Worm (Caenorhabditis elegans) whole organism, mixed stage, embryonic: Measurements from ENCODE around the gene samt-1.
"Not testable (repeated sequence)": the region's sequence is repeated elsewhere in the genome, so short reads cannot be mapped to it uniquely, and the experiment has no call there.

ENCODE experiments used
- ces-1 ChIP-seq: fragments of 150-350 bp; optimal IDR thresholded peaks from 2 replicates; lab custom pipeline; 2014; ENCODE audit warnings: missing biosample characterization, missing genetic modification reagents, missing genetic modification characterization
- lin-13 ChIP-seq: fragments of 150-350 bp; optimal IDR thresholded peaks from 2 replicates; lab custom pipeline; 2014; ENCODE audit warnings: missing biosample characterization, missing genetic modification characterization
- lsy-2 ChIP-seq: fragments of 150-350 bp; optimal IDR thresholded peaks from 2 replicates; lab custom pipeline; 2014; ENCODE audit warnings: missing biosample characterization, missing genetic modification characterization
- nhr-28 ChIP-seq: fragments of 150-350 bp; optimal IDR thresholded peaks from 2 replicates; lab custom pipeline; 2014; ENCODE audit warnings: missing biosample characterization, missing genetic modification characterization
- pha-4 ChIP-seq: fragments of 150-350 bp; optimal IDR thresholded peaks from 2 replicates; lab custom pipeline; 2018; ENCODE audit warnings: missing biosample characterization, missing genetic modification reagents, missing genetic modification characterization
- unc-62 ChIP-seq: fragments of 150-350 bp; optimal IDR thresholded peaks from 2 replicates; lab custom pipeline; 2014; ENCODE audit warnings: missing biosample characterization, missing genetic modification reagents, missing genetic modification characterization

DNA sequence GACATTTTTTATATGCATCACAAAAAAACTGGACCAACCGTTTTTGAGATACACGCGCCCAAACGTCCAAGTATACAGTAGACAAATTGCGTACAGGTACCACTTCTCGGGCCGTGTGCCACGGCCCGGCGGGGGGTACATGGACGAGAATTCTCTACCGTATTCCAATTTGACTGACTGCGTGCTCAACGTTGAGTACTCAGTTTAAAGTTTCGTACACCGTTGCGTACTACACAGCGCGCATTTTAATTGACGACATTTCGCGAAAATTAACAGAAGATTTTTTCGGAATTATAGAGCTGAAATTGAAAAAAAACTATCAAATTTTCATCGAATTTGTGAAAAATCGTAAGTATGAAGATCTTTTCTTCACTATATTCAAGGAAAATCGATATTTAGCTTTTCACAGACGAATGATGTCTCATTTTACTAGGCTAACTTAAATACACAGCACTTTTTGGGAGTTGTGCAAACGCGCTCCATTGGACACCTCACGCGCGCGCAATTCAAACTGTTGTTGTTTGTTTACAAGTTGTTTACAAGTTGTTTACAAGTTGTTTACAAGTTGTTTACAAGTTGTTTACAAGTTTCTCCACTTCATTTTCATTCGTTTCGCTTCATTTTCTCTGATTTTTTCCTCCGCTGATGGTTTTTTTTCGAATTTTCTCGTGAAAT is 35.1 kb upstream of the samt-1 start:
- peak; percentile 20 for TF ChIP-seq lsy-2 (tag; lab: Kevin White, UChicago)
- not testable (repeated sequence) for TF ChIP-seq pha-4 (tag; lab: Kevin White, UChicago); unc-62 (GFP tag; lab: Kevin White, UChicago); lin-13; ces-1 (GFP tag; lab: Kevin White, UChicago); nhr-28
